Worm (Caenorhabditis elegans) whole organism, L4 larva: Measurements from ENCODE around the gene chil-18.

Source experiments
- T20F7.1 ChIP-seq: fragments of 200-800 bp; sonication (Bioruptor generic); optimal IDR thresholded peaks from 2 replicates; lab custom pipeline; 2018; ENCODE audit warnings: mild to moderate bottlenecking, missing genetic modification characterization, missing compliant biosample characterization
- ZK546.5 ChIP-seq, 2 experiments: sonication (generic microtip); optimal IDR thresholded peaks; 2 replicates each; lab custom pipeline; 2017; ENCODE audit warnings: missing biosample characterization in 2 of 2, missing genetic modification characterization in 2 of 2
- ama-1 ChIP-seq: fragments of 150-350 bp; optimal IDR thresholded peaks from 2 replicates; lab custom pipeline; 2014; ENCODE audit warnings: inconsistent platforms, mixed read lengths
- hif-1 ChIP-seq, 2 experiments: sonication (generic microtip); optimal IDR thresholded peaks; 2 replicates each; lab custom pipeline; 2016 to 2017; ENCODE audit warnings: missing compliant biosample characterization in 2 of 2, missing genetic modification characterization in 2 of 2, missing genetic modification reagents in 2 of 2, missing genotype in 2 of 2, mild to moderate bottlenecking in 1 of 2
- hmg-1.1 ChIP-seq: fragments of 200-800 bp; sonication (Bioruptor generic); IDR thresholded peaks from 2 replicates; pipeline ENCODE4 v1.3.6; 2022; ENCODE audit warnings: missing genetic modification reagents, missing genetic modification characterization, missing compliant biosample characterization
- lin-13 ChIP-seq: fragments of 150-350 bp; optimal IDR thresholded peaks from 2 replicates; lab custom pipeline; 2014; ENCODE audit warnings: missing biosample characterization, missing genetic modification reagents, missing genetic modification characterization
- lsy-2 ChIP-seq, 2 experiments: fragments of 150-350 bp in 1 of 2; sonication (generic microtip) in 1 of 2; optimal IDR thresholded peaks; 2 replicates each; lab custom pipeline; 2014 to 2017; ENCODE audit warnings: missing biosample characterization in 2 of 2, missing genetic modification characterization in 2 of 2
- rbr-2 ChIP-seq: sonication (generic microtip); optimal IDR thresholded peaks from 2 replicates; lab custom pipeline; 2016; ENCODE audit warnings: missing genotype, missing genetic modification characterization, missing compliant biosample characterization
- unc-39 ChIP-seq: sonication (generic microtip); optimal IDR thresholded peaks from 2 replicates; lab custom pipeline; 2017; ENCODE audit warnings: missing biosample characterization, missing genetic modification characterization
- zip-11 ChIP-seq: fragments of 200-800 bp; sonication (Bioruptor generic); IDR thresholded peaks from 2 replicates; pipeline ENCODE4 v1.3.6; 2022; ENCODE audit warnings: missing genetic modification characterization, missing compliant biosample characterization
- ztf-11 ChIP-seq: fragments of 150-350 bp; optimal IDR thresholded peaks from 2 replicates; lab custom pipeline; 2014; ENCODE audit warnings: missing biosample characterization, missing genetic modification characterization

DNA sequence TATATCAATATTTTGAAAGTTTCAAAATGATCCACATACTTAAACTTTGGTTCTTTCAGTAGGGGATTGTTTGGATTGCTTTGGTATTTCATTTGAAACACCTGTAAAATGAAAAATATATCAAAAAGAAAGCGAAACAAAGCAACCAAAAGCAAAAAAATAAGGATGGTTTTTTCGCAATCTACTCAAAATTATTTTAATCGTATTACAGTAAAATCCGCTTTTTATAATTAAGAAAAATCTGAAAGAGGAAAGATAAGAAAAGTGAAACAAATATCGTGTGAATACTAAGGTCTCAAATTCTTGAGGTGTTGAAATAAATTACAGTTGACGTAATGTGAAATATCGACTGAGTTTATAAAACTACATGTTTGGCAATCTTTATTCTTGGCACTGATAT is 18.0 kb downstream of the chil-18 start, which contains the start of gene chil-22:
- no peak for TF ChIP-seq lin-13 (GFP tag; lab: Kevin White, UChicago)
- no peak for TF ChIP-seq rbr-2 (tag; lab: Kevin White, UChicago)
- TF ChIP-seq T20F7.1 (GFP tag; lab: Kevin White, UChicago): no peak
- no peak for TF ChIP-seq ama-1 (lab: Kevin White, UChicago)
- no peak for TF ChIP-seq ZK546.5 (tag; optimal IDR thresholded peaks at IDR 0.05; lab: Kevin White, UChicago)
- no peak for TF ChIP-seq unc-39 (tag; lab: Kevin White, UChicago)
- TF ChIP-seq hif-1 (tag; optimal IDR thresholded peaks at IDR 0.05; lab: Kevin White, UChicago): no peak
- TF ChIP-seq hmg-1.1 (GFP tag; lab: Robert Waterston, UW): no peak
- TF ChIP-seq lsy-2 (tag; optimal IDR thresholded peaks at IDR 0.05; lab: Kevin White, UChicago): no peak
- TF ChIP-seq zip-11 (GFP tag; lab: Robert Waterston, UW): no peak
- TF ChIP-seq ztf-11 (tag; lab: Kevin White, UChicago): no peak
